Worm (Caenorhabditis elegans): ENCODE data around the gene pgl-1.

pgl-1 gene

ce11 chrIV:7016502-7016901, 39.4 kb upstream of the pgl-1 start (continued):
- TF ChIP-seq nhr-237 (tag; optimal IDR thresholded peaks at IDR 0.05) = no peak
- no peak for TF ChIP-seq grh-1 (GFP tag; IDR thresholded peaks at IDR 0.05)
- no peak for TF ChIP-seq sup-37 (GFP tag; optimal IDR thresholded peaks at IDR 0.05)
- TF ChIP-seq fkh-8 (tag; optimal IDR thresholded peaks at IDR 0.05) = peak; percentile 62
- peak; percentile 19 to 34 (median 20) for TF ChIP-seq dpl-1 (GFP tag; optimal IDR thresholded peaks at IDR 0.05)
- no peak for TF ChIP-seq nhr-84 (tag; optimal IDR thresholded peaks at IDR 0.05)
- TF ChIP-seq nhr-11 (tag; optimal IDR thresholded peaks at IDR 0.05) = no peak
- TF ChIP-seq nhr-28 (tag; optimal IDR thresholded peaks at IDR 0.05) = no peak
- TF ChIP-seq nhr-77 (tag; optimal IDR thresholded peaks at IDR 0.05) = no peak
- TF ChIP-seq mef-2 (tag; optimal IDR thresholded peaks at IDR 0.05) = no peak
- TF ChIP-seq lin-35 (GFP tag; optimal IDR thresholded peaks at IDR 0.05) = peak; percentile 27 to 44
- TF ChIP-seq nhr-85 (tag) = peak; percentile 83
- no peak for TF ChIP-seq efl-3 (GFP tag; optimal IDR thresholded peaks at IDR 0.05)
- no peak for TF ChIP-seq ceh-63 (GFP tag; optimal IDR thresholded peaks at IDR 0.05)
- TF ChIP-seq aha-1 (tag; optimal IDR thresholded peaks at IDR 0.05) = no peak
- peak; percentile 35 for TF ChIP-seq blmp-1 (tag; optimal IDR thresholded peaks at IDR 0.05)
- no peak for TF ChIP-seq C34B4.2 (tag; optimal IDR thresholded peaks at IDR 0.05)
- TF ChIP-seq nhr-71 (tag; optimal IDR thresholded peaks at IDR 0.05) = peak; percentile 67
- TF ChIP-seq ama-1 (optimal IDR thresholded peaks at IDR 0.05) = no peak
- TF ChIP-seq dsc-1 (tag; optimal IDR thresholded peaks at IDR 0.05) = peak; percentile 45
- peak; percentile 60 for TF ChIP-seq snu-23 (GFP tag; optimal IDR thresholded peaks at IDR 0.05)
- TF ChIP-seq nhr-19 (GFP tag; conservative IDR thresholded peaks at IDR 0.05) = no peak
- TF ChIP-seq hlh-17 (GFP tag; optimal IDR thresholded peaks at IDR 0.05; ENCODE audit: borderline replicate concordance) = no peak
- peak; percentile 49 for TF ChIP-seq jun-1 (tag; optimal IDR thresholded peaks at IDR 0.05)
- no peak for TF ChIP-seq tlp-1 (tag; optimal IDR thresholded peaks at IDR 0.05)
- no peak for TF ChIP-seq lin-15B (tag; optimal IDR thresholded peaks at IDR 0.05)
- peak; percentile 50 for TF ChIP-seq unc-86 (tag; optimal IDR thresholded peaks at IDR 0.05)
- no peak for TF ChIP-seq lir-3 (tag; optimal IDR thresholded peaks at IDR 0.05; ENCODE audit: poor library complexity)
- peak; percentile 40 for TF ChIP-seq lin-13 (GFP tag; optimal IDR thresholded peaks at IDR 0.05)
- TF ChIP-seq pax-3 (tag; optimal IDR thresholded peaks at IDR 0.05) = no peak
- TF ChIP-seq sox-4 (tag; optimal IDR thresholded peaks at IDR 0.05) = no peak
- TF ChIP-seq sptf-1 (tag; optimal IDR thresholded peaks at IDR 0.05) = no peak
- no peak for TF ChIP-seq ets-5 (GFP tag; IDR thresholded peaks at IDR 0.05)
- peak in 1 of 6 experiments; percentile 44 for TF ChIP-seq elt-3 (tag; optimal IDR thresholded peaks at IDR 0.05)
- no peak for TF ChIP-seq ztf-11 (tag; optimal IDR thresholded peaks at IDR 0.05)
- TF ChIP-seq hlh-4 (tag; optimal IDR thresholded peaks at IDR 0.05) = no peak
- TF ChIP-seq tbx-2 (tag; optimal IDR thresholded peaks at IDR 0.05) = peak; percentile 40
- TF ChIP-seq egl-27 (tag; optimal IDR thresholded peaks at IDR 0.05) = no peak
- TF ChIP-seq ceh-90 (tag; optimal IDR thresholded peaks at IDR 0.05) = no peak
- peak; percentile 44 for TF ChIP-seq skn-1 (tag; optimal IDR thresholded peaks at IDR 0.05)
- TF ChIP-seq ceh-8 (GFP tag; optimal IDR thresholded peaks at IDR 0.05) = no peak
- no peak for TF ChIP-seq pqm-1 (tag; optimal IDR thresholded peaks at IDR 0.05)
- TF ChIP-seq ceh-88 (GFP tag; IDR thresholded peaks at IDR 0.05) = no peak
- peak; percentile 25; the same call in 1 of the 2 replicates for TF ChIP-seq isw-1 (GFP tag; IDR thresholded peaks at IDR 0.05)
- no peak for TF ChIP-seq vab-15 (tag; optimal IDR thresholded peaks at IDR 0.05)
- TF ChIP-seq fos-1 (tag; optimal IDR thresholded peaks at IDR 0.05) = no peak
- TF ChIP-seq C16A3.4 (tag; optimal IDR thresholded peaks at IDR 0.05) = peak; percentile 9
- peak; percentile 48 for TF ChIP-seq swsn-7 (tag; optimal IDR thresholded peaks at IDR 0.05)
- TF ChIP-seq hpl-2 (GFP tag; optimal IDR thresholded peaks at IDR 0.05) = no peak
- peak; percentile 86 for TF ChIP-seq lin-14 (GFP tag; optimal IDR thresholded peaks at IDR 0.05)
- TF ChIP-seq mab-9 (GFP tag; IDR thresholded peaks at IDR 0.05) = no peak
- peak; percentile 42 for TF ChIP-seq nhr-20 (tag; optimal IDR thresholded peaks at IDR 0.05)
- peak; percentile 41 to 62 for TF ChIP-seq lsy-2 (tag; optimal IDR thresholded peaks at IDR 0.05)
- TF ChIP-seq unc-130 (tag; optimal IDR thresholded peaks at IDR 0.05) = no peak

All from whole organism, L1 larva.